Worm (Caenorhabditis elegans): ENCODE data around the gene Y53F4B.25.

ce11 chrII:15185289-15185688, 49.3 kb downstream of the Y53F4B.25 start, which contains the start of gene gst-35:
- TF ChIP-seq nhr-237 (tag; optimal IDR thresholded peaks at IDR 0.05): no peak
- TF ChIP-seq nhr-10 (tag; optimal IDR thresholded peaks at IDR 0.05): no peak
- TF ChIP-seq fos-1 (tag; optimal IDR thresholded peaks at IDR 0.05): no peak
- no peak for TF ChIP-seq ztf-11 (tag; optimal IDR thresholded peaks at IDR 0.05)

All from whole organism, L4 larva.